Fruit fly (Drosophila melanogaster) whole organism, embryonic: ENCODE results near the gene Tep1.

Experiments used
- BEAF-32 ChIP-seq: fragments of 200-800 bp; sonication (Bioruptor generic); optimal IDR thresholded peaks from 3 replicates; lab custom pipeline; 2017; ENCODE audit warnings: missing biosample characterization, missing genetic modification characterization, mild to moderate bottlenecking, moderate library complexity, missing genetic modification reagents
- CG10565 ChIP-seq: fragments of 200-800 bp; sonication (Bioruptor generic); optimal IDR thresholded peaks from 3 replicates; lab custom pipeline; 2016; ENCODE audit warnings: missing biosample characterization, mild to moderate bottlenecking, missing genetic modification characterization
- CG11456 ChIP-seq: fragments of 200-800 bp; sonication (Bioruptor generic); IDR thresholded peaks from 3 replicates; pipeline ENCODE4 v1.3.6; 2022; ENCODE audit warnings: missing biosample characterization, missing genetic modification characterization
- CG11695 ChIP-seq: fragments of 200-800 bp; sonication (Bioruptor generic); IDR thresholded peaks from 3 replicates; pipeline ENCODE4 v1.3.6; 2022; ENCODE audit warnings: missing biosample characterization, missing genetic modification characterization
- CG12769 ChIP-seq: fragments of 200-800 bp; sonication (Bioruptor generic); optimal IDR thresholded peaks from 2 replicates; lab custom pipeline; 2019; ENCODE audit warnings: missing biosample characterization, mild to moderate bottlenecking, missing genetic modification characterization, moderate library complexity
- CG14667 ChIP-seq: fragments of 200-800 bp; sonication (Bioruptor generic); IDR thresholded peaks from 2 replicates; pipeline ENCODE4 v1.3.6; 2022; ENCODE audit warnings: missing biosample characterization, missing genetic modification characterization
- CG16779 ChIP-seq: fragments of 200-800 bp; sonication (Bioruptor generic); IDR thresholded peaks from 2 replicates; pipeline ENCODE4 v1.3.6; 2022; ENCODE audit warnings: missing biosample characterization, missing genetic modification characterization
- CG2199 ChIP-seq: fragments of 200-800 bp; sonication (Bioruptor generic); IDR thresholded peaks from 3 replicates; pipeline ENCODE4 v1.3.6; 2022; ENCODE audit warnings: missing biosample characterization, missing genetic modification characterization
- CG31388 ChIP-seq: fragments of 200-800 bp; sonication (Bioruptor generic); optimal IDR thresholded peaks from 2 replicates; lab custom pipeline; 2016; ENCODE audit warnings: missing biosample characterization, missing genetic modification characterization
- CG32767 ChIP-seq: fragments of 200-800 bp; sonication (Bioruptor generic); IDR thresholded peaks from 2 replicates; pipeline ENCODE4 v1.3.6; 2022; ENCODE audit warnings: missing biosample characterization, missing genetic modification characterization
- CG3281 ChIP-seq: fragments of 200-800 bp; sonication (Bioruptor generic); optimal IDR thresholded peaks from 3 replicates; lab custom pipeline; 2017; ENCODE audit warnings: missing biosample characterization, mild to moderate bottlenecking, missing genetic modification characterization
- CG34376 ChIP-seq: fragments of 200-800 bp; sonication (Bioruptor generic); optimal IDR thresholded peaks from 2 replicates; lab custom pipeline; 2018; ENCODE audit warnings: missing biosample characterization, mild to moderate bottlenecking, missing genetic modification characterization
- CG3838 ChIP-seq: fragments of 200-800 bp; sonication (Bioruptor generic); optimal IDR thresholded peaks from 3 replicates; lab custom pipeline; 2016; ENCODE audit warnings: missing biosample characterization, missing genetic modification characterization
- CG5245 ChIP-seq: fragments of 200-800 bp; sonication (Bioruptor generic); optimal IDR thresholded peaks from 3 replicates; lab custom pipeline; 2016; ENCODE audit warnings: missing biosample characterization, missing genetic modification characterization
- CG6175 ChIP-seq: fragments of 200-800 bp; sonication (Bioruptor generic); IDR thresholded peaks from 3 replicates; pipeline ENCODE4 v1.3.6; 2022; ENCODE audit warnings: missing biosample characterization, missing genetic modification characterization
- CG6854 ChIP-seq: fragments of 200-800 bp; sonication (Bioruptor generic); optimal IDR thresholded peaks from 3 replicates; lab custom pipeline; 2017; ENCODE audit warnings: missing biosample characterization, mild to moderate bottlenecking, missing genetic modification characterization
- CG7372 ChIP-seq: fragments of 200-800 bp; sonication (Bioruptor generic); IDR thresholded peaks from 2 replicates; pipeline ENCODE4 v1.3.6; 2022; ENCODE audit warnings: missing biosample characterization, missing genetic modification characterization
- CG8388 ChIP-seq: fragments of 200-800 bp; sonication (Bioruptor generic); optimal IDR thresholded peaks from 2 replicates; lab custom pipeline; 2019; ENCODE audit warnings: missing biosample characterization, mild to moderate bottlenecking, missing genetic modification characterization, moderate library complexity
- CG8478 ChIP-seq: fragments of >200 bp; optimal IDR thresholded peaks from 2 replicates; lab custom pipeline; 2018
- CG9727 ChIP-seq: fragments of 200-800 bp; sonication (Bioruptor generic); optimal IDR thresholded peaks from 3 replicates; lab custom pipeline; 2017; ENCODE audit warnings: missing biosample characterization, mild to moderate bottlenecking, missing genetic modification characterization
- Camta ChIP-seq: fragments of 200-800 bp; sonication (Bioruptor generic); optimal IDR thresholded peaks from 2 replicates; lab custom pipeline; 2016; ENCODE audit warnings: missing biosample characterization, missing genetic modification characterization
- CrebB ChIP-seq: fragments of 200-800 bp; sonication (Bioruptor generic); optimal IDR thresholded peaks from 3 replicates; lab custom pipeline; 2018; ENCODE audit warnings: missing biosample characterization, mild to moderate bottlenecking, missing genetic modification characterization
- Hand ChIP-seq: fragments of 200-800 bp; sonication (Bioruptor generic); optimal IDR thresholded peaks from 2 replicates; lab custom pipeline; 2017; ENCODE audit warnings: mild to moderate bottlenecking, missing biosample characterization, missing genetic modification reagents, missing genetic modification characterization
- MTF-1 ChIP-seq: fragments of 200-800 bp; sonication (Bioruptor generic); optimal IDR thresholded peaks from 2 replicates; lab custom pipeline; 2018; ENCODE audit warnings: missing biosample characterization, mild to moderate bottlenecking, missing genetic modification characterization, borderline replicate concordance
- Mad ChIP-seq: fragments of 200-800 bp; sonication (Bioruptor generic); optimal IDR thresholded peaks from 2 replicates; lab custom pipeline; 2016; ENCODE audit warnings: missing biosample characterization, missing genetic modification characterization
- Mrtf ChIP-seq: fragments of 200-800 bp; sonication (Bioruptor generic); IDR thresholded peaks from 3 replicates; pipeline ENCODE4 v1.3.6; 2022; ENCODE audit warnings: missing biosample characterization, missing genetic modification characterization
- ac ChIP-seq: fragments of 200-800 bp; sonication (Bioruptor generic); optimal IDR thresholded peaks from 3 replicates; lab custom pipeline; 2017; ENCODE audit warnings: missing biosample characterization, mild to moderate bottlenecking, missing genetic modification characterization
- ase ChIP-seq: fragments of 200-800 bp; sonication (Bioruptor generic); IDR thresholded peaks from 3 replicates; pipeline ENCODE4 v1.3.6; 2022; ENCODE audit warnings: missing biosample characterization, missing genetic modification characterization
- ash1 ChIP-seq: fragments of 200-800 bp; sonication (Bioruptor generic); optimal IDR thresholded peaks from 2 replicates; lab custom pipeline; 2018; ENCODE audit warnings: missing biosample characterization, mild to moderate bottlenecking, missing genetic modification characterization
- az2 ChIP-seq: fragments of 200-800 bp; sonication (Bioruptor generic); optimal IDR thresholded peaks from 3 replicates; lab custom pipeline; 2016; ENCODE audit warnings: missing biosample characterization, missing genetic modification characterization
- da ChIP-seq: fragments of 200-800 bp; sonication (Bioruptor generic); optimal IDR thresholded peaks from 2 replicates; lab custom pipeline; 2016; ENCODE audit warnings: missing biosample characterization, missing genetic modification characterization
- dimm ChIP-seq: fragments of 200-800 bp; sonication (Bioruptor generic); IDR thresholded peaks from 2 replicates; pipeline ENCODE4 v1.3.6; 2022; ENCODE audit warnings: missing biosample characterization, missing genetic modification characterization
- dmrt11E ChIP-seq: fragments of 200-800 bp; sonication (Bioruptor generic); optimal IDR thresholded peaks from 3 replicates; lab custom pipeline; 2018; ENCODE audit warnings: missing biosample characterization, mild to moderate bottlenecking, missing genetic modification characterization, moderate library complexity
- ems ChIP-seq: fragments of 200-800 bp; sonication (Bioruptor generic); optimal IDR thresholded peaks from 3 replicates; lab custom pipeline; 2016; ENCODE audit warnings: missing biosample characterization, missing genetic modification characterization
- gce ChIP-seq: fragments of 200-800 bp; sonication (Bioruptor generic); IDR thresholded peaks from 3 replicates; pipeline ENCODE4 v1.3.6; 2022; ENCODE audit warnings: missing biosample characterization, missing genetic modification characterization
- gro ChIP-seq: fragments of 200-800 bp; sonication (Bioruptor generic); optimal IDR thresholded peaks from 2 replicates; lab custom pipeline; 2016; ENCODE audit warnings: missing biosample characterization, missing genetic modification characterization
- gsb-n ChIP-seq: fragments of 200-800 bp; sonication (Bioruptor generic); optimal IDR thresholded peaks from 3 replicates; lab custom pipeline; 2018; ENCODE audit warnings: missing biosample characterization, mild to moderate bottlenecking, missing genetic modification characterization
- ham ChIP-seq: fragments of 200-800 bp; sonication (Bioruptor generic); IDR thresholded peaks from 2 replicates; pipeline ENCODE4 v1.3.6; 2022; ENCODE audit warnings: missing biosample characterization, missing genetic modification characterization
- lola ChIP-seq, 3 experiments: fragments of >200 bp in 2 of 3; fragments of 200-800 bp in 1 of 3; sonication (Bioruptor generic) in 1 of 3; optimal IDR thresholded peaks; 2 replicates each; lab custom pipeline; 2017 to 2019; ENCODE audit warnings: missing biosample characterization in 3 of 3, missing genetic modification characterization in 3 of 3, mild to moderate bottlenecking in 1 of 3, moderate library complexity in 1 of 3
- mirr ChIP-seq: fragments of 200-800 bp; sonication (Bioruptor generic); optimal IDR thresholded peaks from 3 replicates; lab custom pipeline; 2018; ENCODE audit warnings: missing biosample characterization, mild to moderate bottlenecking, missing genetic modification characterization
- nerfin-1 ChIP-seq: fragments of 200-800 bp; sonication (Bioruptor generic); optimal IDR thresholded peaks from 3 replicates; lab custom pipeline; 2019; ENCODE audit warnings: missing biosample characterization, mild to moderate bottlenecking, missing genetic modification characterization, moderate library complexity
- p53 ChIP-seq: fragments of 200-800 bp; sonication (Bioruptor generic); optimal IDR thresholded peaks from 2 replicates; lab custom pipeline; 2016; ENCODE audit warnings: missing biosample characterization, missing genetic modification characterization
- peb ChIP-seq: fragments of 200-800 bp; sonication (Bioruptor generic); IDR thresholded peaks from 2 replicates; pipeline ENCODE4 v1.3.6; 2022; ENCODE audit warnings: missing biosample characterization, missing genetic modification characterization
- pita ChIP-seq: fragments of 200-800 bp; sonication (Bioruptor generic); optimal IDR thresholded peaks from 2 replicates; lab custom pipeline; 2017; ENCODE audit warnings: missing biosample characterization, mild to moderate bottlenecking, missing genetic modification characterization
- schlank ChIP-seq: fragments of 200-800 bp; sonication (Bioruptor generic); optimal IDR thresholded peaks from 2 replicates; lab custom pipeline; 2018; ENCODE audit warnings: missing biosample characterization, mild to moderate bottlenecking, missing genetic modification characterization
- sens-2 ChIP-seq: fragments of 200-800 bp; sonication (Bioruptor generic); IDR thresholded peaks from 2 replicates; pipeline ENCODE4 v1.3.6; 2022; ENCODE audit warnings: missing biosample characterization, missing genetic modification characterization
- sna ChIP-seq: fragments of 200-800 bp; sonication (Bioruptor generic); IDR thresholded peaks from 2 replicates; pipeline ENCODE4 v1.3.6; 2022; ENCODE audit warnings: missing biosample characterization, missing genetic modification characterization; ENCODE audit not compliant: partially characterized antibody
- stwl ChIP-seq: fragments of 200-800 bp; sonication (Bioruptor generic); optimal IDR thresholded peaks from 3 replicates; lab custom pipeline; 2018; ENCODE audit warnings: missing biosample characterization, mild to moderate bottlenecking, missing genetic modification characterization, moderate library complexity
- usp ChIP-seq: fragments of >200 bp; optimal IDR thresholded peaks from 2 replicates; lab custom pipeline; 2017; ENCODE audit warnings: missing biosample characterization, missing genetic modification characterization

Gene Tep1

DNA sequence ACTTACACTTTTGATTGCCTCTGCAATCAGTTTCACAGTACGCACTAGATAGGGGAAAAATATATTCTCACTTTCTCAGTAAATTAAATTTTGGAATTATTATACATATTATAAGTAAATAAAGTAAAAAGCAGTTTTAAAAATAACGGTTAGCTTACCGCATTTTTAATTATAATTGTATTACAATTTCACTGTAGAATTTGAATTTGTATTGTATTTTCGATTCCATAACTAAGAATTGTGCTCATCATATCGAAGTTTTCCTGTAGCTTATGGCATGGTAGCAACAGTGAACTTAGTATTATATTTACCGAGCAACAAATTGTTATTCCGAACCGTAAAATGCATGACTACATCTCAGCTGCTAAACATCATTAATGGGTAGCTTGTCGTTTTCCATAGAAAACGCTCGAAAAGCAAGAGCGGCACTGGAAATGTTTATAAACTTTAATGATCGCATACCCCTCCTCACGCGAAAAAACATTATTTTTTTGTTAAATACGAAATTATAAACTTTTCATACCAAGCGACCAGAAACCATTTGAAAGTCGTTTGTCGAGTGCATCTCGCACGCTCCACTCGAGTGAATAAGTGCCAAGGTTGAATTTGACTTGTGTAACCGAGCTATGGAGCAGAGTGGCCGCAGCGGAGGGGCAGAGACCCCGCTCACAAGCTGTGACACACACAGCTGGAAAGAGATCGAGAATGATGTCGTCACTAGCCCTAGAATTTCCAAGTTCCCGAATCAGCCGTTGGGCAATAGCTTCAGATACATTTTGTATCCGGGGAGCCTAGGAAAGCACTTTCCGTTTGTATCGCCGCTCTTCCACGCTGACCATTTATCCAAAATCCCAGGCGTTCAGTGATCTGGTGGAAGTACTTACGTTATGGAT lies 18.6 kb upstream of the Tep1 start (continued):
- peak; percentile 95 for TF ChIP-seq dmrt11E
- no peak for TF ChIP-seq ems (GFP tag; lab: Kevin White, UChicago)
- peak; percentile 83 for TF ChIP-seq CG2199 (GFP tag; lab: Robert Waterston, UW)
- no peak for TF ChIP-seq Camta
- no peak for TF ChIP-seq CG10565 (GFP tag; lab: Kevin White, UChicago)
- no peak for TF ChIP-seq usp (GFP tag; lab: Kevin White, UChicago)
- peak; percentile 60 for TF ChIP-seq mirr (GFP tag; lab: Kevin White, UChicago)
- no peak for TF ChIP-seq CG16779
- TF ChIP-seq gro (GFP tag; lab: Kevin White, UChicago): peak; percentile 73
- TF ChIP-seq nerfin-1 (tag; lab: Kevin White, UChicago): peak; percentile 89
- peak; percentile 86; the same call in 2 of the 3 replicates for TF ChIP-seq Mrtf (GFP tag; lab: Robert Waterston, UW)
- TF ChIP-seq CG9727: peak; percentile 94
- peak; percentile 70; the same call in 1 of the 3 replicates for TF ChIP-seq gce (GFP tag; lab: Robert Waterston, UW)
- TF ChIP-seq sens-2 (GFP tag; lab: Robert Waterston, UW): peak; percentile 65; the same call in 1 of the 2 replicates
- peak; percentile 91 for TF ChIP-seq CG3281 (GFP tag; lab: Kevin White, UChicago)
- peak; percentile 85 for TF ChIP-seq CG6854 (GFP tag; lab: Kevin White, UChicago)
- peak; percentile 91 for TF ChIP-seq CG11695 (GFP tag; lab: Robert Waterston, UW)
- TF ChIP-seq da (GFP tag; lab: Kevin White, UChicago): no peak
- peak; percentile 99 for TF ChIP-seq gsb-n (tag; lab: Kevin White, UChicago)
- peak; percentile 34 for TF ChIP-seq CG5245 (GFP tag; lab: Kevin White, UChicago)
- peak; percentile 35 for TF ChIP-seq CG31388 (GFP tag; lab: Kevin White, UChicago)
- peak; percentile 83 for TF ChIP-seq peb (GFP tag; lab: Robert Waterston, UW)
- TF ChIP-seq lola (GFP tag; optimal IDR thresholded peaks at IDR 0.05; lab: Kevin White, UChicago): peak in 1 of 3 experiments; percentile 94
- no peak for TF ChIP-seq ac (GFP tag; lab: Kevin White, UChicago)
- TF ChIP-seq CG14667 (GFP tag; lab: Robert Waterston, UW): peak; percentile 82
- TF ChIP-seq CG11456 (GFP tag; lab: Robert Waterston, UW): peak; percentile 62; the same call in 1 of the 3 replicates
- TF ChIP-seq pita (GFP tag; lab: Kevin White, UChicago): no peak
- TF ChIP-seq BEAF-32 (GFP tag; lab: Kevin White, UChicago): no peak
- TF ChIP-seq Hand (GFP tag; lab: Kevin White, UChicago): peak; percentile 85
- no peak for TF ChIP-seq MTF-1 (GFP tag; lab: Kevin White, UChicago)
- TF ChIP-seq CG32767 (GFP tag; lab: Robert Waterston, UW): peak; percentile 95
- peak; percentile 77 for TF ChIP-seq ham
- peak; percentile 80 for TF ChIP-seq ase
- TF ChIP-seq az2 (GFP tag; lab: Kevin White, UChicago): peak; percentile 91
- TF ChIP-seq CG8388 (GFP tag; lab: Kevin White, UChicago): peak; percentile 98
- TF ChIP-seq dimm: peak; percentile 42; the same call in 1 of the 2 replicates
- TF ChIP-seq CG3838 (GFP tag; lab: Kevin White, UChicago): no peak
- peak; percentile 100 for TF ChIP-seq CG12769
- TF ChIP-seq ash1: no peak
- no peak for TF ChIP-seq stwl (tag; lab: Kevin White, UChicago)
- TF ChIP-seq CG34376: no peak
- TF ChIP-seq p53 (GFP tag; lab: Kevin White, UChicago): no peak
- TF ChIP-seq sna (GFP tag; lab: Robert Waterston, UW): no peak
- TF ChIP-seq CG8478: no peak
- peak; percentile 20 for TF ChIP-seq Mad (GFP tag; lab: Kevin White, UChicago)
- peak; percentile 91 for TF ChIP-seq CG7372 (GFP tag; lab: Robert Waterston, UW)
- peak; percentile 74 for TF ChIP-seq CrebB (tag; lab: Kevin White, UChicago)
- TF ChIP-seq CG6175: 0 out of 3 replicates have a peak, but pooled peaks have one; percentile 24
- peak; percentile 82 for TF ChIP-seq schlank (tag; lab: Kevin White, UChicago)
